Worm (Caenorhabditis elegans) whole organism, L1 larva: Measurements from ENCODE around the gene srh-133.
"Not testable (repeated sequence)": the region's sequence is repeated elsewhere in the genome, so short reads cannot be mapped to it uniquely, and the experiment has no call there.

ENCODE experiments used
- C34B4.2 ChIP-seq: sonication (generic microtip); optimal IDR thresholded peaks from 2 replicates; lab custom pipeline; 2017; ENCODE audit warnings: mild to moderate bottlenecking, missing genetic modification characterization, missing compliant biosample characterization
- Y116A8C.19 ChIP-seq: sonication (generic microtip); optimal IDR thresholded peaks from 2 replicates; lab custom pipeline; 2016; ENCODE audit warnings: missing compliant biosample characterization, missing genetic modification characterization, borderline replicate concordance
- aha-1 ChIP-seq: fragments of 150-350 bp; optimal IDR thresholded peaks from 2 replicates; lab custom pipeline; 2014; ENCODE audit warnings: missing biosample characterization, missing genetic modification characterization
- alr-1 ChIP-seq: fragments of 200-800 bp; sonication (Bioruptor generic); optimal IDR thresholded peaks from 2 replicates; lab custom pipeline; 2018; ENCODE audit warnings: borderline replicate concordance, mild to moderate bottlenecking, missing genetic modification characterization, missing compliant biosample characterization
- blmp-1 ChIP-seq: fragments of 150-350 bp; optimal IDR thresholded peaks from 2 replicates; lab custom pipeline; 2014; ENCODE audit warnings: missing biosample characterization, missing genetic modification characterization
- ceh-82 ChIP-seq, 3 experiments: fragments of 150-350 bp in 1 of 3; sonication (generic microtip) in 2 of 3; optimal IDR thresholded peaks; 2 replicates each; lab custom pipeline; 2014 to 2017; ENCODE audit warnings: missing biosample characterization in 3 of 3, missing genetic modification characterization in 3 of 3
- ceh-88 ChIP-seq: fragments of 200-800 bp; sonication (Bioruptor generic); IDR thresholded peaks from 2 replicates; pipeline ENCODE4 v1.3.6; 2022; ENCODE audit warnings: missing genetic modification characterization, missing compliant biosample characterization
- ceh-90 ChIP-seq: sonication (generic microtip); optimal IDR thresholded peaks from 2 replicates; lab custom pipeline; 2016; ENCODE audit warnings: missing genetic modification characterization, missing compliant biosample characterization
- dpl-1 ChIP-seq, 3 experiments: fragments of 150-350 bp in 2 of 3; sonication (generic microtip) in 1 of 3; optimal IDR thresholded peaks; 2 replicates each; lab custom pipeline; 2014 to 2017; ENCODE audit warnings: missing biosample characterization in 3 of 3, missing genetic modification characterization in 3 of 3, missing genetic modification reagents in 3 of 3
- dsc-1 ChIP-seq: sonication (generic microtip); optimal IDR thresholded peaks from 2 replicates; lab custom pipeline; 2016; ENCODE audit warnings: mild to moderate bottlenecking, missing genetic modification characterization, missing compliant biosample characterization
- efl-1 ChIP-seq, 4 experiments: fragments of 150-350 bp; optimal IDR thresholded peaks in 3 of 4; peaks in 1 of 4; 1 replicate in 1 of 4; 2 replicates in 3 of 4; lab custom pipeline; 2014; ENCODE audit warnings: missing biosample characterization in 2 of 4, missing genetic modification characterization in 2 of 4, missing genetic modification reagents in 2 of 4
- elt-2 ChIP-seq: sonication (generic microtip); optimal IDR thresholded peaks from 2 replicates; lab custom pipeline; 2016; ENCODE audit warnings: missing genetic modification characterization, mild to moderate bottlenecking, inconsistent platforms, missing compliant biosample characterization, missing genetic modification reagents
- irx-1 ChIP-seq: sonication (generic microtip); optimal IDR thresholded peaks from 2 replicates; lab custom pipeline; 2016; ENCODE audit warnings: missing genetic modification characterization, missing compliant biosample characterization
- lin-13 ChIP-seq: fragments of 150-350 bp; optimal IDR thresholded peaks from 2 replicates; lab custom pipeline; 2014; ENCODE audit warnings: missing biosample characterization, missing genetic modification reagents, missing genetic modification characterization
- lin-15B ChIP-seq: fragments of 150-350 bp; sonication (generic microtip); optimal IDR thresholded peaks from 3 replicates; lab custom pipeline; 2014; ENCODE audit warnings: missing biosample characterization, missing genetic modification characterization
- lin-35 ChIP-seq, 2 experiments: fragments of 150-350 bp; optimal IDR thresholded peaks; 2 replicates each; lab custom pipeline; 2014; ENCODE audit warnings: missing biosample characterization in 2 of 2, missing genetic modification characterization in 2 of 2, missing genetic modification reagents in 2 of 2
- lir-3 ChIP-seq: sonication (generic microtip); optimal IDR thresholded peaks from 2 replicates; lab custom pipeline; 2016; ENCODE audit warnings: mild to moderate bottlenecking, missing genetic modification characterization, moderate library complexity, missing compliant biosample characterization; ENCODE audit not compliant: poor library complexity
- lsy-2 ChIP-seq, 2 experiments: fragments of 150-350 bp; optimal IDR thresholded peaks; 2 replicates each; lab custom pipeline; 2014; ENCODE audit warnings: missing biosample characterization in 2 of 2, missing genetic modification characterization in 2 of 2
- mdl-1 ChIP-seq, 2 experiments: fragments of 150-350 bp; optimal IDR thresholded peaks; 2 replicates each; lab custom pipeline; 2014 to 2017; ENCODE audit warnings: missing biosample characterization in 2 of 2, missing genetic modification characterization in 2 of 2, inconsistent platforms in 1 of 2
- mef-2 ChIP-seq: fragments of 150-350 bp; optimal IDR thresholded peaks from 2 replicates; lab custom pipeline; 2014; ENCODE audit warnings: missing biosample characterization, missing genetic modification characterization
- mep-1 ChIP-seq: fragments of 150-350 bp; optimal IDR thresholded peaks from 2 replicates; lab custom pipeline; 2014; ENCODE audit warnings: missing biosample characterization, missing genetic modification characterization
- nhr-11 ChIP-seq: fragments of 150-350 bp; optimal IDR thresholded peaks from 2 replicates; lab custom pipeline; 2014; ENCODE audit warnings: missing biosample characterization, missing genetic modification characterization
- nhr-12 ChIP-seq: sonication (generic microtip); optimal IDR thresholded peaks from 2 replicates; lab custom pipeline; 2017; ENCODE audit warnings: missing biosample characterization, missing genetic modification characterization
- nhr-20 ChIP-seq: sonication (generic microtip); optimal IDR thresholded peaks from 2 replicates; lab custom pipeline; 2016; ENCODE audit warnings: mild to moderate bottlenecking, missing genetic modification characterization, missing compliant biosample characterization
- nhr-28 ChIP-seq: fragments of 150-350 bp; optimal IDR thresholded peaks from 2 replicates; lab custom pipeline; 2014; ENCODE audit warnings: missing biosample characterization, missing genetic modification characterization
- nhr-47 ChIP-seq: sonication (generic microtip); optimal IDR thresholded peaks from 2 replicates; lab custom pipeline; 2016; ENCODE audit warnings: mild to moderate bottlenecking, missing genetic modification characterization, moderate library complexity, missing compliant biosample characterization
- nhr-71 ChIP-seq: sonication (generic microtip); optimal IDR thresholded peaks from 2 replicates; lab custom pipeline; 2016; ENCODE audit warnings: mild to moderate bottlenecking, missing genetic modification characterization, moderate library complexity, missing compliant biosample characterization
- nhr-76 ChIP-seq: sonication (generic microtip); optimal IDR thresholded peaks from 2 replicates; lab custom pipeline; 2017; ENCODE audit warnings: missing biosample characterization, missing genetic modification characterization
- nhr-85 ChIP-seq: sonication (generic microtip); peaks from one replicate; lab custom pipeline; 2016; ENCODE audit warnings: missing genetic modification characterization, inconsistent platforms, missing compliant biosample characterization
- sptf-1 ChIP-seq: fragments of 150-350 bp; optimal IDR thresholded peaks from 2 replicates; lab custom pipeline; 2014; ENCODE audit warnings: missing biosample characterization, missing genetic modification characterization
- unc-62 ChIP-seq: fragments of 150-350 bp; optimal IDR thresholded peaks from 2 replicates; lab custom pipeline; 2014; ENCODE audit warnings: missing biosample characterization, missing genetic modification reagents, missing genetic modification characterization
- unc-86 ChIP-seq: sonication (generic microtip); optimal IDR thresholded peaks from 2 replicates; lab custom pipeline; 2016; ENCODE audit warnings: missing genetic modification characterization, missing compliant biosample characterization
- ztf-11 ChIP-seq, 2 experiments: sonication (generic microtip); optimal IDR thresholded peaks; 2 replicates each; lab custom pipeline; 2016 to 2017; ENCODE audit warnings: missing genetic modification characterization in 2 of 2, missing biosample characterization in 1 of 2, missing compliant biosample characterization in 1 of 2

Gene srh-133

DNA sequence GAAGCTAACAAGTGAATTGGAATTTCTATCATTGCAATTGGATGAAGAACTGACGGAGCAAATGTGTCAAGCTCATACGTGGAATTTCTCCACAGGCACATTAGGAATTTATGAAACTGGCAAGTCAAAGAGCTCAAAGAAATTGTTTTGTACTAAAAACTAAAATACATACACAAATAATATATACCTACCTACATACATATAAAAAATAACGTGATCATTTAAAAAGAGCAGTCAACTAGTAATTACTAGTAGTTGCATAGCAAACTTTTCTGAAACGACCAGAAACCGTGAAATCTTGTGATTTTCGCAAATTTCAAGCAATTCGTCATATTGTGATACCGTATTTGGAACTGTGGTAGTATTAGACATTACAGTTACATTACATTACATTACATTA, at the start of gene srh-133:
TSS of gene srh-133 (minus strand) at position 101 of the 400 bp plus-strand sequence.
- TF ChIP-seq nhr-71 (tag; lab: Kevin White, UChicago) (no peak), aha-1 (tag; lab: Kevin White, UChicago) (no peak), mdl-1 (tag; optimal IDR thresholded peaks at IDR 0.05; lab: Kevin White, UChicago) (no peak), nhr-20 (tag; lab: Kevin White, UChicago) (no peak)

DNA sequence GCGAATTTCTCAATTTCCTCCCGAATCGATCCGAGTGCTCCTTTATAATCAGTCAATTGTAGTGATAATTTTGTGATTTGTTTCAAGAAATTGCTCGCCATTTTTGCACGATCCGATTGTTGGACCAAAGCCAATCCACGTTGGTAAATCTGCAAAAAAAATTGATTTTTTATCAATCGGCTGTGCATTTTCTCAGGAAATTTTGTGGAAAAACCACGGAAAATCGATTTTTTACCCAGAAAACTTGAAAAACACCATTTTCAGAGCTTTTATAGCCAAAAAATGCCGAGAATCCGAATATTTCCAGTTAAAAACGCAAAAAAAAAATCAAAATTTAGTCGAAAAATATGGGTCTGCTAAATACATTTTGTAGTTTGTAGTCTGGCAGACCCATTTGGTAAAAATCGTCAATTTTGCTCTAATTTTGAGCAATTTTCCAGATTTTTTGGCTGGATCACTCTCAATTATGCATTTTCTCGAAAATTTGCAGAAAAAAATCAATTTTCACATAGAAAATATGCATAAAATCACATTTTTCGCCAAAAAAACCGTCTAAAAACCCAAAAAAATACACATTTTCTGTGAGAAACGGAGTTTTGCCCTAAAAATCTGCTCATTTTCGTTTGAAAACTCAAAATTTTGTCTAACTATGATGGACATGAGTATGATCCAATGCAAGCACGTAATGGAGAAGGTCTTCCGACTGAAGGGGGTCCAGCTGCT, 41.4 kb upstream of the srh-133 start, which contains the start of the genes Y59A8B.25 and ebp-3:
TSS of gene Y59A8B.25 (minus strand) at position 101 of the 723 bp plus-strand sequence.
TSS of gene ebp-3 (plus strand) at position 673 of the 723 bp plus-strand sequence.
- TF ChIP-seq nhr-85, nhr-47, lin-13: not testable (repeated sequence)

DNA sequence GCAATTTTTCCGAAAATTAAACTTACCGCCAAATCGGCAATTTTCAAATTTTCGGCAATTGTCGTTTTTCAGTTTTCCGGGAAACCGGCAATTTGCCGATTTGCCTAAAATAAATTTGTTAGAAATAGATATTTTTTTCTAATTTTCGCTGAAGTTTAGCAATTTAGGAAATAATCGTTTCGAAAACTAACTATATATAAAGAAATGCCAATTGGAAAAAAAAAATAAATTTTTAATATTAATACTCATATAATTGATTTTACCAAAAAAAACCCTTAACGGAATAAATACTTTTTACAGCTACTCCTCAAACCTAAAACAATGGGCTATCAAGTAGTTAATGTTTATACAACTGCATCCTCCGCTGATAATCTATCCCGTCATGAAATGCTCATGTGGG, 29.3 kb upstream of the srh-133 start, which contains the start of gene ebp-1:
TSS of gene ebp-1 (plus strand) at position 301 of the 400 bp plus-strand sequence.
- no peak for TF ChIP-seq blmp-1 (tag; lab: Kevin White, UChicago)
- TF ChIP-seq lir-3 (tag; lab: Kevin White, UChicago) = no peak
- no peak for TF ChIP-seq mef-2
- TF ChIP-seq nhr-12 (tag; lab: Kevin White, UChicago) = no peak
- TF ChIP-seq aha-1 (tag; lab: Kevin White, UChicago) = no peak
- no peak for TF ChIP-seq elt-2
- TF ChIP-seq C34B4.2 (tag; lab: Kevin White, UChicago) = no peak
- no peak for TF ChIP-seq lin-15B (tag; lab: Kevin White, UChicago)
- TF ChIP-seq unc-86 = no peak
- no peak for TF ChIP-seq irx-1 (tag; lab: Kevin White, UChicago)
- no peak for TF ChIP-seq Y116A8C.19 (tag; lab: Kevin White, UChicago)
- TF ChIP-seq unc-62 = no peak
- TF ChIP-seq ceh-82 (tag; optimal IDR thresholded peaks at IDR 0.05; lab: Kevin White, UChicago) = no peak
- TF ChIP-seq sptf-1 (tag; lab: Kevin White, UChicago) = no peak
- no peak for TF ChIP-seq efl-1 (optimal IDR thresholded peaks at IDR 0.05; lab: Kevin White, UChicago)
- TF ChIP-seq efl-1 (GFP tag; optimal IDR thresholded peaks at IDR 0.05 in 1 of 2; lab: Kevin White, UChicago) = no peak
- no peak for TF ChIP-seq nhr-11 (tag; lab: Kevin White, UChicago)
- no peak for TF ChIP-seq alr-1 (tag; lab: Kevin White, UChicago)
- TF ChIP-seq, all 84 proteins: peak for 0

DNA sequence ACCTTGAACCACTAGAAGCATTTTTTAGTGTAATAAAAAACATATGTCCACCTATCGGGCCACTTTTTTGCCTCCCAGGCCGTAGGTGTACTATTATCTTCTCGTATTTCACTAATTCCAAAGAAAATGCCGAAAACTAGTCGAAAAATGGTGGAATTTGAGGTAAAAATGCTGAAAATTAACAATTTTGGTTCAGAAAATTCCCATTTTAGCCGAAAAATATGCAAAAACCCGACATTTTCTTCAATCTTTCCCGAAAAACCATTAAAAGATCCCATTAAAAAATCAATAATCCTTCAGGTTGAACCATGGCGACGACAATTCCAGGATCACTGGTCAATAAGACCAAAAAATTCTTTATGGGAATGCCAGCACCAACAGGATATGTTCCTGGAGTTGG, 8.2 kb upstream of the srh-133 start, which contains the start of gene prp-6:
TSS of gene prp-6 (plus strand) at position 301 of the 400 bp plus-strand sequence.
- TF ChIP-seq ztf-11 (tag; optimal IDR thresholded peaks at IDR 0.05; lab: Kevin White, UChicago) (no peak), ceh-88 (no peak), nhr-76 (tag; lab: Kevin White, UChicago) (no peak), ceh-90 (no peak), dsc-1 (tag; lab: Kevin White, UChicago) (peak; percentile 48), nhr-28 (tag; lab: Kevin White, UChicago) (no peak)

DNA sequence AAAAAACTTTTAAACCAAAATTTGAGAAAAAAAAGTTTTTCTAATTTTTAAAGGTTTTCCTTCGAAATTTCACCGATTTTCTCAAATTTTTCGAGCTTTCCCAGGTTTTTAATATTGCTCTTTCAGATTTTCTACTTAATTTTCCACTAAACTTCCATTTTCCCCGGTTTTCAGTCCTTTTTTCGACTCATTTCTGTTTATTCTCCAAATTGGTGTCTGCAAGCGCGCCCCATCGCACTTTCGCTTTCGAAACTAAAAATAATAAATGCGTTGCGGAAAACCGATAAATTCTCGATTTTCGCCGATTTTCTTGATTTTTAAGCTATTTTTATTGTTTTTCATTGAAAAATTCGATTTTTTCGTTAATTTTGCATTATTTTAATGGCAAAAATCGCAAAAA, 7.4 kb upstream of the srh-133 start:
- TF ChIP-seq ceh-82 (tag; optimal IDR thresholded peaks at IDR 0.05; lab: Kevin White, UChicago) (peak in 1 of 3 experiments; percentile 7), mep-1 (tag; lab: Kevin White, UChicago) (peak; percentile 25), nhr-71 (tag; lab: Kevin White, UChicago) (no peak), lin-35 (GFP tag; optimal IDR thresholded peaks at IDR 0.05; lab: Kevin White, UChicago) (peak; percentile 14 to 44), dsc-1 (tag; lab: Kevin White, UChicago) (no peak), blmp-1 (tag; lab: Kevin White, UChicago) (peak; percentile 89), dpl-1 (GFP tag; optimal IDR thresholded peaks at IDR 0.05; lab: Kevin White, UChicago) (peak in 1 of 3 experiments; percentile 50), lsy-2 (tag; optimal IDR thresholded peaks at IDR 0.05; lab: Kevin White, UChicago) (peak in 1 of 2 experiments; percentile 28), efl-1 (optimal IDR thresholded peaks at IDR 0.05; lab: Kevin White, UChicago) (peak in 1 of 2 experiments; percentile 24), efl-1 (GFP tag; optimal IDR thresholded peaks at IDR 0.05 in 1 of 2; lab: Kevin White, UChicago) (peak; percentile 31 to 91)
- TF ChIP-seq, all 84 proteins: peak for 7
